Worm (Caenorhabditis elegans) whole organism, young adult: Measurements from ENCODE around the gene try-5.
A peak's percentile ranks its signal among the peaks of the same experiment; 100 is the strongest.

Source experiments
- B0019.2 ChIP-seq: fragments of 200-800 bp; sonication (Bioruptor generic); conservative IDR thresholded peaks from 2 replicates; pipeline ENCODE4 v1.3.6; 2022; ENCODE audit warnings: missing genetic modification reagents, missing genetic modification characterization, missing compliant biosample characterization
- F22D6.2 ChIP-seq: sonication (generic microtip); optimal IDR thresholded peaks from 2 replicates; lab custom pipeline; 2016; ENCODE audit warnings: mild to moderate bottlenecking, missing genetic modification characterization, missing compliant biosample characterization
- F39B2.1 ChIP-seq: fragments of 200-800 bp; sonication (Bioruptor generic); IDR thresholded peaks from 2 replicates; pipeline ENCODE4 v1.3.6; 2022; ENCODE audit warnings: missing genetic modification reagents, missing genetic modification characterization, missing compliant biosample characterization
- F49E8.2 ChIP-seq: sonication (generic microtip); optimal IDR thresholded peaks from 3 replicates; lab custom pipeline; 2017; ENCODE audit warnings: missing genetic modification characterization, mild to moderate bottlenecking, missing compliant biosample characterization, antibody characterized with exemption, moderate library complexity; ENCODE audit not compliant: insufficient read depth
- F52B5.7 ChIP-seq: sonication (generic microtip); optimal IDR thresholded peaks from 2 replicates; lab custom pipeline; 2016; ENCODE audit warnings: mild to moderate bottlenecking, missing genetic modification characterization, missing compliant biosample characterization
- Y95B8A.8 ChIP-seq: fragments of 200-800 bp; sonication (Bioruptor generic); IDR thresholded peaks from 2 replicates; pipeline ENCODE4 v1.3.6; 2022; ENCODE audit warnings: missing genetic modification reagents, missing genetic modification characterization, missing compliant biosample characterization
- ZK185.1 ChIP-seq: sonication (generic microtip); optimal IDR thresholded peaks from 2 replicates; lab custom pipeline; 2016; ENCODE audit warnings: mild to moderate bottlenecking, missing genetic modification characterization, missing compliant biosample characterization; ENCODE audit not compliant: poor library complexity, severe bottlenecking
- attf-3 ChIP-seq: fragments of 200-800 bp; sonication (Bioruptor generic); conservative IDR thresholded peaks from 2 replicates; pipeline ENCODE4 v1.3.6; 2022; ENCODE audit warnings: missing genetic modification reagents, missing genetic modification characterization, missing compliant biosample characterization
- attf-5 ChIP-seq: fragments of 200-800 bp; sonication (Bioruptor generic); optimal IDR thresholded peaks from 2 replicates; lab custom pipeline; 2018; ENCODE audit warnings: mild to moderate bottlenecking, missing genetic modification characterization, missing compliant biosample characterization
- cebp-2 ChIP-seq: fragments of 200-800 bp; sonication (Bioruptor generic); IDR thresholded peaks from 2 replicates; pipeline ENCODE4 v1.3.6; 2022; ENCODE audit warnings: missing genetic modification characterization, missing compliant biosample characterization
- ceh-27 ChIP-seq: fragments of 200-800 bp; sonication (Bioruptor generic); optimal IDR thresholded peaks from 2 replicates; lab custom pipeline; 2018; ENCODE audit warnings: mild to moderate bottlenecking, missing genetic modification characterization, moderate library complexity, missing compliant biosample characterization
- ceh-91 ChIP-seq: fragments of 200-800 bp; sonication (Bioruptor generic); IDR thresholded peaks from 2 replicates; pipeline ENCODE4 v1.3.6; 2022; ENCODE audit warnings: missing genetic modification reagents, missing genetic modification characterization, missing compliant biosample characterization
- chd-7 ChIP-seq: sonication (generic microtip); optimal IDR thresholded peaks from 2 replicates; lab custom pipeline; 2016; ENCODE audit warnings: mild to moderate bottlenecking, missing genetic modification characterization, moderate library complexity, missing compliant biosample characterization
- dox-1 ChIP-seq: fragments of 200-800 bp; sonication (Bioruptor generic); IDR thresholded peaks from 2 replicates; pipeline ENCODE4 v1.3.6; 2022; ENCODE audit warnings: missing genetic modification reagents, missing genetic modification characterization, missing compliant biosample characterization
- dpl-1 ChIP-seq: fragments of 150-350 bp; optimal IDR thresholded peaks from 2 replicates; lab custom pipeline; 2014; ENCODE audit warnings: missing biosample characterization, missing genetic modification reagents, missing genetic modification characterization
- efl-1 ChIP-seq: fragments of 150-350 bp; optimal IDR thresholded peaks from 2 replicates; lab custom pipeline; 2014; ENCODE audit warnings: missing biosample characterization, missing genetic modification reagents, missing genetic modification characterization
- ekl-4 ChIP-seq: fragments of 200-800 bp; sonication (Bioruptor generic); IDR thresholded peaks from 2 replicates; pipeline ENCODE4 v1.3.6; 2022; ENCODE audit warnings: missing genetic modification reagents, missing genetic modification characterization, missing compliant biosample characterization
- him-1 ChIP-seq: sonication (generic microtip); optimal IDR thresholded peaks from 2 replicates; lab custom pipeline; 2016; ENCODE audit warnings: missing genotype, missing genetic modification reagents, missing genetic modification characterization, missing compliant biosample characterization
- hmg-20 ChIP-seq: fragments of 200-800 bp; sonication (Bioruptor generic); IDR thresholded peaks from 2 replicates; pipeline ENCODE4 v1.3.6; 2022; ENCODE audit warnings: missing genetic modification reagents, missing genetic modification characterization, missing compliant biosample characterization
- hrde-1 ChIP-seq: sonication (generic microtip); optimal IDR thresholded peaks from 2 replicates; lab custom pipeline; 2016; ENCODE audit warnings: missing genetic modification characterization, mild to moderate bottlenecking, missing compliant biosample characterization, moderate library complexity, missing genotype, missing genetic modification reagents, borderline replicate concordance
- lin-35 ChIP-seq, 3 experiments: fragments of 150-350 bp in 2 of 3; sonication (generic microtip) in 1 of 3; optimal IDR thresholded peaks; 2 replicates each; lab custom pipeline; 2014 to 2018; ENCODE audit warnings: missing biosample characterization in 3 of 3, missing genetic modification characterization in 3 of 3, missing genetic modification reagents in 3 of 3
- lin-40 ChIP-seq: sonication (generic microtip); optimal IDR thresholded peaks from 2 replicates; lab custom pipeline; 2016; ENCODE audit warnings: missing genetic modification characterization, mild to moderate bottlenecking, missing compliant biosample characterization, missing genotype, missing genetic modification reagents
- lin-54 ChIP-seq: fragments of 200-800 bp; sonication (Bioruptor generic); optimal IDR thresholded peaks from 2 replicates; lab custom pipeline; 2018; ENCODE audit warnings: mild to moderate bottlenecking, missing genetic modification characterization, missing compliant biosample characterization
- lir-1 ChIP-seq: fragments of 200-800 bp; sonication (Bioruptor generic); conservative IDR thresholded peaks from 2 replicates; pipeline ENCODE4 v1.3.6; 2022; ENCODE audit warnings: missing genetic modification reagents, missing genetic modification characterization, missing compliant biosample characterization
- lsl-1 ChIP-seq: fragments of 200-800 bp; sonication (Bioruptor generic); optimal IDR thresholded peaks from 2 replicates; lab custom pipeline; 2018; ENCODE audit warnings: mild to moderate bottlenecking, missing genetic modification characterization, moderate library complexity, missing compliant biosample characterization
- madf-3 ChIP-seq: fragments of 200-800 bp; sonication (Bioruptor generic); IDR thresholded peaks from 2 replicates; pipeline ENCODE4 v1.3.6; 2022; ENCODE audit warnings: missing genetic modification reagents, missing genetic modification characterization, missing compliant biosample characterization
- madf-8 ChIP-seq: fragments of 200-800 bp; sonication (Bioruptor generic); conservative IDR thresholded peaks from 2 replicates; pipeline ENCODE4 v1.3.6; 2022; ENCODE audit warnings: missing genetic modification reagents, missing genetic modification characterization, missing compliant biosample characterization
- mxl-1 ChIP-seq: sonication (generic microtip); optimal IDR thresholded peaks from 2 replicates; lab custom pipeline; 2016; ENCODE audit warnings: missing genetic modification characterization, missing compliant biosample characterization
- nfya-1 ChIP-seq: sonication (generic microtip); optimal IDR thresholded peaks from 2 replicates; lab custom pipeline; 2017; ENCODE audit warnings: antibody characterized with exemption, missing compliant biosample characterization, missing genetic modification characterization, borderline replicate concordance; ENCODE audit not compliant: insufficient read depth
- nfya-2 ChIP-seq: fragments of 200-800 bp; sonication (Bioruptor generic); IDR thresholded peaks from 2 replicates; pipeline ENCODE4 v1.3.6; 2022; ENCODE audit warnings: missing genetic modification reagents, missing genetic modification characterization, missing compliant biosample characterization
- pha-4 ChIP-seq: fragments of 150-350 bp; sonication (generic microtip); optimal IDR thresholded peaks from 2 replicates; lab custom pipeline; 2014; ENCODE audit warnings: missing biosample characterization, missing genetic modification reagents, missing genetic modification characterization
- repo-1 ChIP-seq: sonication (generic microtip); optimal IDR thresholded peaks from 2 replicates; lab custom pipeline; 2017; ENCODE audit warnings: mild to moderate bottlenecking, missing genetic modification characterization, missing compliant biosample characterization
- rpc-1 ChIP-seq, 2 experiments: fragments of 150-350 bp in 1 of 2; sonication (generic microtip) in 1 of 2; optimal IDR thresholded peaks; 2 replicates each; lab custom pipeline; 2014 to 2018; ENCODE audit warnings: missing biosample characterization in 1 of 2, missing genetic modification characterization in 1 of 2, missing genetic modification reagents in 1 of 2, missing genotype in 1 of 2
- sdz-38 ChIP-seq: sonication (generic microtip); optimal IDR thresholded peaks from 2 replicates; lab custom pipeline; 2016; ENCODE audit warnings: missing genotype, missing genetic modification characterization, missing compliant biosample characterization
- sea-2 ChIP-seq: fragments of 200-800 bp; sonication (Bioruptor generic); IDR thresholded peaks from 2 replicates; pipeline ENCODE4 v1.3.6; 2022; ENCODE audit warnings: missing genetic modification characterization, missing compliant biosample characterization
- snpc-3.4 ChIP-seq: sonication (generic microtip); optimal IDR thresholded peaks from 2 replicates; lab custom pipeline; 2017; ENCODE audit warnings: missing genetic modification characterization, mild to moderate bottlenecking, missing compliant biosample characterization, antibody characterized with exemption, moderate library complexity, missing genotype, missing genetic modification reagents
- unc-62 ChIP-seq: fragments of 150-350 bp; optimal IDR thresholded peaks from 2 replicates; lab custom pipeline; 2014; ENCODE audit warnings: missing biosample characterization, missing genetic modification reagents, missing genetic modification characterization
- zim-3 ChIP-seq: sonication (generic microtip); optimal IDR thresholded peaks from 2 replicates; lab custom pipeline; 2017; ENCODE audit warnings: mild to moderate bottlenecking, missing genetic modification characterization, moderate library complexity, missing compliant biosample characterization

Gene try-5

DNA sequence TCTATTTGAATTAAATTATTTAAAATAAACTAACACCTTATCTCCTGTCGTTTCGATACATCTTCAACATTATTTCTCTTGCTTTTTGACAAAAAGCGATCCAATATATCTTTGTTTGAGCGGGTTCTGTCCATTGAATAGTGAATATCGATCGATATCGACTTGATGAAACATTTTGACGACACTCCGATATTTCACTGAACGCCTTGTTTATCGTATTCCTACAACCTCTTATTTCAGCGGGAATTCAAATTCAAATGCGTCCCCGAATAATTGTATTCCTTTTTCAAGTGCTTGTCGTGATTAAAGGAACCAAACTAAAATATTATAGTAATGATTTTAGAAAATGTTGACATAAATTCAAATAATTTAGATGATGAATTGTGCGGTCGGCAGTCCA is at the start of gene try-5, which contains the start of gene K07B1.7:
try-5 (plus strand) TSS at position 241 of the 400 bp plus-strand sequence.
K07B1.7 (minus strand) TSS at position 159 of the 400 bp plus-strand sequence.
- TF ChIP-seq lin-54 (GFP tag; lab: Kevin White, UChicago) (peak; percentile 87), efl-1 (GFP tag; lab: Kevin White, UChicago) (peak; percentile 68), dpl-1 (GFP tag; lab: Kevin White, UChicago) (peak; percentile 26), attf-3 (GFP tag; lab: Robert Waterston, UW) (peak; percentile 93), attf-5 (no peak), lin-35 (GFP tag; optimal IDR thresholded peaks at IDR 0.05; lab: Kevin White, UChicago) (peak in 1 of 3 experiments; percentile 85), mxl-1 (no peak), him-1 (tag; lab: Kevin White, UChicago) (peak; percentile 36)

DNA sequence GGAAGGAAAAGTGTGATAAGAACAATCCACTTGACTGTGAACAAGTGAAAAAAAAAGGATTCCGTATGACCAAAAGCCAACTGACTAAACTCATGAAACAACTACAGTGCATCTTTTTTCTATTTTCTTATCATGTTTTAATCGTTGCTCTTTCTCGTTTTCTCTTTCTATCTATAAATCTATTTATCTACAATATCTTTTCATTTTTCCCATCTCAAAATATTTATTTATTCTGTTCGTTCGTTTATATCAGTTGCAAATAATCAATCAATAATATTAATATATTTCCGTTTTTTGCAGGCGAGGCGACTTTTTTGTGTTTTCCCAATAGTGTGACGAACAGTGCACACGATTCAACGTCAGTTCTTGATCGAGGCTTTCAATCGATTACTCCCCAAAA is 49.5 kb upstream of the try-5 start, which contains the start of gene F44A2.5:
F44A2.5 (plus strand) TSS at position 301 of the 400 bp plus-strand sequence.
- no peak for TF ChIP-seq zim-3 (tag; lab: Kevin White, UChicago)
- no peak for TF ChIP-seq lin-54 (GFP tag; lab: Kevin White, UChicago)
- no peak for TF ChIP-seq ekl-4 (GFP tag; lab: Robert Waterston, UW)
- TF ChIP-seq madf-3: no peak

DNA sequence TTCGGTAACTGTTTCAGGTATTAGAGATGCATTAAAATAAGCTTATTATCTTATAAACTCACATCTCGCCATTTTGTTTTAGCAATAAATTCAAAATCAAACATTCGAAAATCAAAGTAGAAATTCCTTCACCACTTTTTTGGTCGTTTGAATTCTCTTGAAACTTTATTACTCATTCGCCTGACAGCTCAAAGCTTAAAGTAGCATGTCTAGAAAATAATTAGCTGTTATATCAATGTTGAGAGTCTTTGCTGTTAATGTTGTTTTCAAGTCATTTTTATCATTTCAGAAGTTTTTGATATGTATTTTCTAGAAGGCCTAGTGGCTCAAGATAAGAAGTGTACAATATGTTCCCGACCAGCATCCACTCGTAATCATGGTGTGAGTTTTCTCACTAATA is 43.8 kb upstream of the try-5 start, which contains the start of gene nhr-39:
nhr-39 (plus strand) TSS at position 301 of the 400 bp plus-strand sequence.
- TF ChIP-seq ZK185.1 (tag; lab: Kevin White, UChicago): no peak
- no peak for TF ChIP-seq madf-8 (GFP tag; lab: Robert Waterston, UW)
- no peak for TF ChIP-seq F39B2.1 (GFP tag; lab: Robert Waterston, UW)
- TF ChIP-seq repo-1 (tag; lab: Kevin White, UChicago): no peak
- TF ChIP-seq sea-2 (GFP tag; lab: Robert Waterston, UW): no peak
- TF ChIP-seq F52B5.7 (tag; lab: Kevin White, UChicago): no peak
- no peak for TF ChIP-seq dox-1 (GFP tag; lab: Robert Waterston, UW)
- no peak for TF ChIP-seq ceh-91 (GFP tag; lab: Robert Waterston, UW)
- TF ChIP-seq B0019.2 (GFP tag; lab: Robert Waterston, UW): no peak
- no peak for TF ChIP-seq lin-40 (tag; lab: Kevin White, UChicago)

DNA sequence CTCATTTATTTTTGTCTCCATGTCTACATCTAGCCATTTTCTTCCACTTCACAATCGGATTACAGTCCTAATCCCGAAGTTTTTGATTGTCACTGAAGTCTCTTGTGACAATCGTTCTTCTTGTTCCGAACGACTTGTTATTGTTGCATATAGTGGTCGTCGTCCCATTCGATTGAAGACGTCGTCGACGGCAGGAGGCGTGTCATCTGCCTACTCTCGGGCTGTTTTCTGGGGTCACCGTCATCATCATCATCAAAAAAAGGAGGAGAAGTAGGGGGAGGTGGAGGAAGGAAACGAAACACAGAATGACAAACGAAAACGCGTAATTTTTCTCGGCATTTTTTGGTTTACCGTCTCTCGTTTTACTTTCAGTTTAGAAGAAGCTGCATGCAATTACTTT is 41.7 kb upstream of the try-5 start, which contains the start of gene F44A2.3:
F44A2.3 (plus strand) TSS at position 301 of the 400 bp plus-strand sequence.
- TF ChIP-seq unc-62 (GFP tag; lab: Kevin White, UChicago) (no peak), pha-4 (tag; lab: Kevin White, UChicago) (no peak), cebp-2 (GFP tag; lab: Robert Waterston, UW) (no peak)

DNA sequence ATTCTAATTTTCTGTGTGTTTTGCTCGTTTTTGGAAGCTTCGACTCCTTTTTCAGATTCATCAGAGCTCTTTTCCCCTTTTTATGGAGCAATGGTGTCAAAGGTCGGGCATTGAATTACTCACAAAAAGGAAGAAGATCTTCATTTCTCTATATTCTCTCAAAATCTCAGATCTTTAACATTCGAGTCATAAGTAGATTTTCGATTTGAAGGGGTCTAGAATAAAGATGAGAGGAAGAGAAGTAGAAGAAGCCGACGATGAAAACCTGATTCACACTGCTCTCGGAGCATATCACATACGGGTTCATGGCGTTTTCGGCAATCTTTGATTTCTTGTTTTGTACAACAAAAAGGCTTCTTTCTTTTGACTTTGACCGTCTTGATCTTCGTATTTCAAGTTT is 34.5 kb upstream of the try-5 start:
- TF ChIP-seq ceh-27 (no peak), madf-3 (0 out of 2 replicates have a peak, but pooled peaks have one; percentile 3)
- TF ChIP-seq, all 124 proteins: peak for 1

DNA sequence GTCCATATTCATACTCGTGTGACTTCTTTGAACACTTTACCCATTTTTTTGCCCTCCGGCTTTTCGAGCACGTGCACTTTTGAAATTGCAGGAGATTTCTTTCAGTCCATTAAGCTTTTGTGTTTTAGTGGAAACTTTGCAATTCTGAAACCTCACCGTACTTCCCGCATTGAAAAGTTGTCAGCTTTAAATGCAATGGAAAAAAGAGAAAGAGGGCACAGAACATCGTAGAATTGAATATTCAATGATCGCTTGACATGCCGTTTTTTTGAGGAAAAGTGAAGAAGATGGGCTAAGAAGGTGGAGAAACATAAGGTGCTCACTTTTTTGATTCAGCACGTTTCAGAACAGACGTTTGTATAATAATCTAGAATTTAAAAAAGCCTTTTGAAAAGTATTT is 32.4 kb upstream of the try-5 start:
- TF ChIP-seq madf-3: no peak
- no peak for TF ChIP-seq lsl-1
- no peak for TF ChIP-seq snpc-3.4 (tag; lab: Kevin White, UChicago)
- no peak for TF ChIP-seq F49E8.2
- no peak for TF ChIP-seq lir-1 (GFP tag; lab: Robert Waterston, UW)
- TF ChIP-seq mxl-1: no peak
- no peak for TF ChIP-seq efl-1 (GFP tag; lab: Kevin White, UChicago)
- TF ChIP-seq hmg-20: no peak
- no peak for TF ChIP-seq sdz-38 (tag; lab: Kevin White, UChicago)
- no peak for TF ChIP-seq zim-3 (tag; lab: Kevin White, UChicago)
- no peak for TF ChIP-seq ceh-27
- no peak for TF ChIP-seq Y95B8A.8 (GFP tag; lab: Robert Waterston, UW)
- TF ChIP-seq nfya-2 (GFP tag; lab: Robert Waterston, UW): no peak
- TF ChIP-seq rpc-1 (optimal IDR thresholded peaks at IDR 0.05; lab: Kevin White, UChicago): no peak
- no peak for TF ChIP-seq rpc-1 (tag; optimal IDR thresholded peaks at IDR 0.05; lab: Kevin White, UChicago)
- TF ChIP-seq F22D6.2 (tag; lab: Kevin White, UChicago): no peak
- no peak for TF ChIP-seq chd-7 (tag; lab: Kevin White, UChicago)
- TF ChIP-seq hrde-1 (tag; lab: Kevin White, UChicago): no peak
- TF ChIP-seq nfya-1: no peak
